Fruit fly (Drosophila melanogaster): Measurements from ENCODE around the gene B-H2.
A peak's percentile ranks its signal among the peaks of the same experiment; 100 is the strongest.

B-H2 gene

DNA sequence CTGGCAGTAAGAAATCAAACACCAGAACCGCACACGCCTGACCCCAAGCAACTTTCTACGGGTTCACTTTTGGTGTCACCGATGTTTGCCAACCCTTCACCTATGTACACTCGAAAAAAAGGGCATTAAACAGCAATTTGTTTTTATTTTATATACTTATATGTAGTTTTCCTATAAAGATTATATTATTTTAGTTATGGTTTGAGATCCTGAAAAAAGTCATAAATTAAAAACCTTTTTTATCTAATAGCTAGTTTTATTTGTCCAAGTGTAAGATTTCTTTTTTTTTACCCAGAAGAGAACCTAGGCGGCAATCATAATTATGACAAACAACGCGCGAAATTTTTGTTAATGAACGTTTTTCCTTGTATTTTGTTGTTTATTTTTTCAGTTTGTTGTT is 21.0 kb upstream of the B-H2 start (continued):
- no peak for TF ChIP-seq fd102C (GFP tag; optimal IDR thresholded peaks at IDR 0.05)
- TF ChIP-seq CG6791 (GFP tag; IDR thresholded peaks at IDR 0.05; ENCODE audit: partially characterized antibody), result no peak
- peak; percentile 8 for TF ChIP-seq CG13775 (GFP tag; optimal IDR thresholded peaks at IDR 0.05)
- peak; percentile 75; the same call in 1 of the 3 replicates for TF ChIP-seq CG17361 (GFP tag; IDR thresholded peaks at IDR 0.05)
- TF ChIP-seq CG7839 (tag; optimal IDR thresholded peaks at IDR 0.05), result peak; percentile 65
- TF ChIP-seq pfk (GFP tag; optimal IDR thresholded peaks at IDR 0.05), result no peak
- no peak for TF ChIP-seq CG11560 (tag; IDR thresholded peaks at IDR 0.05)
- TF ChIP-seq ham (GFP tag; IDR thresholded peaks at IDR 0.05), result no peak
- no peak for TF ChIP-seq CG17612 (GFP tag; IDR thresholded peaks at IDR 0.05)
- TF ChIP-seq Hand (GFP tag; optimal IDR thresholded peaks at IDR 0.05), result no peak
- no peak for TF ChIP-seq CG10147 (GFP tag; optimal IDR thresholded peaks at IDR 0.05)
- no peak for TF ChIP-seq wek (GFP tag; optimal IDR thresholded peaks at IDR 0.05)
- peak; percentile 20 for TF ChIP-seq CG9437 (GFP tag; optimal IDR thresholded peaks at IDR 0.05)
- peak; percentile 10 for TF ChIP-seq CG12104 (GFP tag; optimal IDR thresholded peaks at IDR 0.05)
- TF ChIP-seq phol (tag; optimal IDR thresholded peaks at IDR 0.05), result peak; percentile 59
- no peak for TF ChIP-seq seq (GFP tag; IDR thresholded peaks at IDR 0.05)
- peak; percentile 65 for TF ChIP-seq ranshi (GFP tag; IDR thresholded peaks at IDR 0.05)
- no peak for TF ChIP-seq ash1 (GFP tag; optimal IDR thresholded peaks at IDR 0.05)
- TF ChIP-seq Lim3 (GFP tag; IDR thresholded peaks at IDR 0.05), result no peak
- TF ChIP-seq crol (GFP tag; IDR thresholded peaks at IDR 0.05), result no peak
- no peak for TF ChIP-seq CG4707 (GFP tag; optimal IDR thresholded peaks at IDR 0.05)
- no peak for TF ChIP-seq NK7.1 (GFP tag; optimal IDR thresholded peaks at IDR 0.05)
- TF ChIP-seq stc (GFP tag; IDR thresholded peaks at IDR 0.05), result peak; percentile 43; the same call in 1 of the 2 replicates
- TF ChIP-seq Nf-YC (tag; optimal IDR thresholded peaks at IDR 0.05), result peak; percentile 5
- TF ChIP-seq CG17359 (tag; optimal IDR thresholded peaks at IDR 0.05), result peak; percentile 69
- TF ChIP-seq bcd (GFP tag; optimal IDR thresholded peaks at IDR 0.05), result peak; percentile 49
- no peak for TF ChIP-seq croc (GFP tag; conservative IDR thresholded peaks at IDR 0.05)
- TF ChIP-seq CG15011 (GFP tag; optimal IDR thresholded peaks at IDR 0.05), result no peak
- peak; percentile 0 for TF ChIP-seq CG7928 (GFP tag; optimal IDR thresholded peaks at IDR 0.05)
- TF ChIP-seq CG8388 (GFP tag; optimal IDR thresholded peaks at IDR 0.05), result peak; percentile 28
- TF ChIP-seq Scr (GFP tag; IDR thresholded peaks at IDR 0.05; ENCODE audit: partially characterized antibody), result no peak
- no peak for TF ChIP-seq CG18764 (GFP tag; optimal IDR thresholded peaks at IDR 0.05)
- TF ChIP-seq tap (tag; optimal IDR thresholded peaks at IDR 0.05), result peak; percentile 50
- TF ChIP-seq eve (GFP tag; optimal IDR thresholded peaks at IDR 0.05), result peak in 1 of 2 experiments; percentile 36
- TF ChIP-seq Dip2 (GFP tag; IDR thresholded peaks at IDR 0.05), result no peak
- TF ChIP-seq HLHmδ (GFP tag; optimal IDR thresholded peaks at IDR 0.05), result no peak
- peak; percentile 41 for TF ChIP-seq sens (GFP tag)
- no peak for TF ChIP-seq CG8089 (GFP tag; optimal IDR thresholded peaks at IDR 0.05)
- TF ChIP-seq Hr39 (optimal IDR thresholded peaks at IDR 0.05), result no peak
- TF ChIP-seq Lpt (GFP tag; optimal IDR thresholded peaks at IDR 0.05), result no peak
- peak; percentile 26 for TF ChIP-seq az2 (GFP tag; optimal IDR thresholded peaks at IDR 0.05)
- no peak for TF ChIP-seq Atf3 (GFP tag; optimal IDR thresholded peaks at IDR 0.05)
- TF ChIP-seq Oli (tag; optimal IDR thresholded peaks at IDR 0.05), result peak; percentile 24
- TF ChIP-seq Sox102F (GFP tag; optimal IDR thresholded peaks at IDR 0.05), result peak; percentile 56
- TF ChIP-seq CG6765 (GFP tag; optimal IDR thresholded peaks at IDR 0.05), result peak; percentile 22
- TF ChIP-seq CG3847 (GFP tag; IDR thresholded peaks at IDR 0.05), result no peak
- TF ChIP-seq ATbp (GFP tag; optimal IDR thresholded peaks at IDR 0.05), result no peak
- TF ChIP-seq Nf-YB (GFP tag; optimal IDR thresholded peaks at IDR 0.05), result no peak
- TF ChIP-seq sqz (GFP tag; optimal IDR thresholded peaks at IDR 0.05), result peak; percentile 22
- no peak for TF ChIP-seq Hsf (GFP tag; optimal IDR thresholded peaks at IDR 0.05)
- TF ChIP-seq CG4820 (GFP tag; optimal IDR thresholded peaks at IDR 0.05), result peak; percentile 21
- TF ChIP-seq CG7556 (GFP tag; optimal IDR thresholded peaks at IDR 0.05), result peak; percentile 20

Measured in whole organism, embryonic.